Fruit fly (Drosophila melanogaster): ENCODE data around the gene dsf.

DNA sequence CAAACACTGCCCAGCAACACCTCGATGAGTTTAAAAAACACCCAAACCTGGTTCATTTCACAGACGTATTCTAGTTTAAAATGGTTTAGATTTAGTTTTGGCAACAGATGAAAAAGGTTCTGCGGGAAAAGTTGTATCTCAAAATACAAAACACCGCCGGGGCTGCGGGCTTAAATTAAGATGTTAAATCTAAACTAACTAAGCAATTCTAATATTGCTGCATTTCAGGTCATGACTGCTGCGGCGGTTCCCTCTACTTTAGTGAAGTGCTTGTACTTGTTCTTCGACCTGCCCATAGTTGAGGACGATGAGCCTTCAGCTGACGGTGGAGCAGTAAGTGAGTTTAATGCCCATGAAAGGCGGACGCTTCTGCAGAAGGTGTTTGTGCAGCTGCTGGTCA is 15.5 kb upstream of the dsf start, which contains the start of gene CG14000:
- TF ChIP-seq CG8478 (optimal IDR thresholded peaks at IDR 0.05): no peak
- no peak for TF ChIP-seq CTCF (optimal IDR thresholded peaks at IDR 0.05)
